Worm (Caenorhabditis elegans) whole organism, L3 larva: ENCODE data around the gene miro-1.

Experiments used
- R02D3.7 ChIP-seq: fragments of 150-350 bp; optimal IDR thresholded peaks from 2 replicates; lab custom pipeline; 2014; ENCODE audit warnings: missing biosample characterization, missing genetic modification characterization
- ZK546.5 ChIP-seq: sonication (generic microtip); optimal IDR thresholded peaks from 2 replicates; lab custom pipeline; 2017; ENCODE audit warnings: missing biosample characterization, missing genetic modification characterization
- aly-2 ChIP-seq: fragments of 150-350 bp; optimal IDR thresholded peaks from 2 replicates; lab custom pipeline; 2014; ENCODE audit warnings: missing biosample characterization, missing genetic modification characterization
- ama-1 ChIP-seq: fragments of 150-350 bp; optimal IDR thresholded peaks from 2 replicates; lab custom pipeline; 2018
- ceh-16 ChIP-seq: sonication (generic microtip); optimal IDR thresholded peaks from 2 replicates; lab custom pipeline; 2017; ENCODE audit warnings: missing biosample characterization, missing genetic modification characterization
- ceh-28 ChIP-seq: fragments of 150-350 bp; optimal IDR thresholded peaks from 2 replicates; lab custom pipeline; 2014; ENCODE audit warnings: missing biosample characterization, missing genetic modification reagents, missing genetic modification characterization
- ceh-82 ChIP-seq: fragments of 150-350 bp; optimal IDR thresholded peaks from 2 replicates; lab custom pipeline; 2014; ENCODE audit warnings: missing biosample characterization, missing genetic modification characterization
- ceh-9 ChIP-seq: sonication (generic microtip); optimal IDR thresholded peaks from 2 replicates; lab custom pipeline; 2018; ENCODE audit warnings: missing biosample characterization, missing genetic modification characterization
- daf-12 ChIP-seq: fragments of 150-350 bp; optimal IDR thresholded peaks from 2 replicates; lab custom pipeline; 2014; ENCODE audit warnings: missing biosample characterization, missing genetic modification reagents, missing genetic modification characterization
- egl-27 ChIP-seq: sonication (generic microtip); optimal IDR thresholded peaks from 4 replicates; lab custom pipeline; 2017; ENCODE audit warnings: missing biosample characterization, missing genetic modification reagents, missing genetic modification characterization
- egl-5 ChIP-seq: fragments of 150-350 bp; optimal IDR thresholded peaks from 2 replicates; lab custom pipeline; 2017; ENCODE audit warnings: missing biosample characterization, missing genetic modification reagents, missing genetic modification characterization, inconsistent platforms
- elt-1 ChIP-seq: fragments of 150-350 bp; optimal IDR thresholded peaks from 2 replicates; lab custom pipeline; 2014; ENCODE audit warnings: missing biosample characterization, missing genetic modification characterization
- elt-2 ChIP-seq: sonication (generic microtip); optimal IDR thresholded peaks from 2 replicates; lab custom pipeline; 2016; ENCODE audit warnings: missing genetic modification reagents, mild to moderate bottlenecking, missing genetic modification characterization, missing compliant biosample characterization
- elt-3 ChIP-seq, 3 experiments: fragments of 150-350 bp in 1 of 3; sonication (generic microtip) in 2 of 3; optimal IDR thresholded peaks; 2 replicates in 2 of 3; 4 replicates in 1 of 3; lab custom pipeline; 2014 to 2017; ENCODE audit warnings: missing biosample characterization in 3 of 3, missing genetic modification characterization in 3 of 3
- eor-1 ChIP-seq, 2 experiments: fragments of 150-350 bp; optimal IDR thresholded peaks; 2 replicates each; lab custom pipeline; 2014 to 2018; ENCODE audit warnings: missing biosample characterization in 2 of 2, missing genetic modification characterization in 2 of 2
- fkh-10 ChIP-seq: sonication (generic microtip); optimal IDR thresholded peaks from 2 replicates; lab custom pipeline; 2017; ENCODE audit warnings: missing biosample characterization, missing genetic modification reagents, missing genetic modification characterization
- fkh-2 ChIP-seq: fragments of 150-350 bp; optimal IDR thresholded peaks from 2 replicates; lab custom pipeline; 2014; ENCODE audit warnings: missing biosample characterization, missing genetic modification reagents, missing genetic modification characterization
- fos-1 ChIP-seq: fragments of 150-350 bp; optimal IDR thresholded peaks from 2 replicates; lab custom pipeline; 2014; ENCODE audit warnings: missing biosample characterization, missing genetic modification characterization
- hmg-11 ChIP-seq: sonication (generic microtip); optimal IDR thresholded peaks from 2 replicates; lab custom pipeline; 2016; ENCODE audit warnings: missing genetic modification characterization, missing compliant biosample characterization
- jun-1 ChIP-seq: fragments of 150-350 bp; optimal IDR thresholded peaks from 2 replicates; lab custom pipeline; 2014; ENCODE audit warnings: missing biosample characterization, missing genetic modification reagents, missing genetic modification characterization
- lin-15B ChIP-seq: fragments of 150-350 bp; optimal IDR thresholded peaks from 2 replicates; lab custom pipeline; 2014; ENCODE audit warnings: missing biosample characterization, missing genetic modification characterization
- lin-39 ChIP-seq: fragments of 150-350 bp; optimal IDR thresholded peaks from 2 replicates; lab custom pipeline; 2018; ENCODE audit warnings: missing biosample characterization, missing genetic modification reagents, missing genetic modification characterization
- lsy-12 ChIP-seq: sonication (generic microtip); optimal IDR thresholded peaks from 2 replicates; lab custom pipeline; 2016; ENCODE audit warnings: mild to moderate bottlenecking, missing genetic modification characterization, missing compliant biosample characterization
- mdl-1 ChIP-seq: fragments of 150-350 bp; optimal IDR thresholded peaks from 2 replicates; lab custom pipeline; 2014; ENCODE audit warnings: missing biosample characterization, missing genetic modification characterization
- mml-1 ChIP-seq: fragments of 150-350 bp; sonication (generic microtip); optimal IDR thresholded peaks from 3 replicates; lab custom pipeline; 2014; ENCODE audit warnings: missing biosample characterization, missing genetic modification characterization
- nfya-1 ChIP-seq: sonication (generic microtip); optimal IDR thresholded peaks from 2 replicates; lab custom pipeline; 2017; ENCODE audit warnings: missing genetic modification characterization, mild to moderate bottlenecking, missing compliant biosample characterization, antibody characterized with exemption, moderate library complexity; ENCODE audit not compliant: insufficient read depth
- nhr-11 ChIP-seq: fragments of 150-350 bp; optimal IDR thresholded peaks from 2 replicates; lab custom pipeline; 2014; ENCODE audit warnings: missing biosample characterization, missing genetic modification characterization
- nhr-12 ChIP-seq: fragments of 150-350 bp; optimal IDR thresholded peaks from 2 replicates; lab custom pipeline; 2014; ENCODE audit warnings: missing biosample characterization, missing genetic modification characterization
- nhr-23 ChIP-seq: fragments of 150-350 bp; optimal IDR thresholded peaks from 2 replicates; lab custom pipeline; 2014; ENCODE audit warnings: missing biosample characterization, missing genetic modification reagents, missing genetic modification characterization
- nhr-237 ChIP-seq: fragments of 150-350 bp; optimal IDR thresholded peaks from 2 replicates; lab custom pipeline; 2014; ENCODE audit warnings: missing biosample characterization, missing genetic modification characterization
- nhr-25 ChIP-seq: sonication (generic microtip); optimal IDR thresholded peaks from 2 replicates; lab custom pipeline; 2017; ENCODE audit warnings: missing biosample characterization, missing genetic modification characterization
- nhr-28 ChIP-seq: fragments of 150-350 bp; optimal IDR thresholded peaks from 2 replicates; lab custom pipeline; 2014; ENCODE audit warnings: missing biosample characterization, missing genetic modification characterization
- nhr-43 ChIP-seq: sonication (generic microtip); optimal IDR thresholded peaks from 2 replicates; lab custom pipeline; 2016; ENCODE audit warnings: mild to moderate bottlenecking, missing genetic modification characterization, missing compliant biosample characterization; ENCODE audit not compliant: poor library complexity, severe bottlenecking
- nhr-67 ChIP-seq: fragments of 150-350 bp; optimal IDR thresholded peaks from 2 replicates; lab custom pipeline; 2014; ENCODE audit warnings: missing biosample characterization, missing genetic modification characterization
- nhr-76 ChIP-seq: fragments of 150-350 bp; sonication (generic microtip); optimal IDR thresholded peaks from 5 replicates; lab custom pipeline; 2014; ENCODE audit warnings: missing biosample characterization, missing genetic modification characterization
- nhr-77 ChIP-seq: fragments of 150-350 bp; optimal IDR thresholded peaks from 2 replicates; lab custom pipeline; 2014; ENCODE audit warnings: missing biosample characterization, missing genetic modification characterization
- pha-4 ChIP-seq: fragments of 150-350 bp; optimal IDR thresholded peaks from 2 replicates; lab custom pipeline; 2014; ENCODE audit warnings: missing biosample characterization, missing genetic modification reagents, missing genetic modification characterization
- pqm-1 ChIP-seq: fragments of 150-350 bp; optimal IDR thresholded peaks from 2 replicates; lab custom pipeline; 2017; ENCODE audit warnings: missing biosample characterization, missing genetic modification characterization, inconsistent platforms
- sea-2 ChIP-seq: fragments of 150-350 bp; sonication (generic microtip); optimal IDR thresholded peaks from 4 replicates; lab custom pipeline; 2014; ENCODE audit warnings: missing biosample characterization, missing genetic modification reagents, missing genetic modification characterization
- skn-1 ChIP-seq: fragments of 150-350 bp; optimal IDR thresholded peaks from 2 replicates; lab custom pipeline; 2014; ENCODE audit warnings: missing biosample characterization, missing genetic modification characterization
- snpc-4 ChIP-seq: fragments of 150-350 bp; optimal IDR thresholded peaks from 2 replicates; lab custom pipeline; 2014; ENCODE audit warnings: missing biosample characterization, missing genetic modification characterization
- tbx-2 ChIP-seq: sonication (generic microtip); optimal IDR thresholded peaks from 2 replicates; lab custom pipeline; 2016; ENCODE audit warnings: mild to moderate bottlenecking, missing genetic modification characterization, missing compliant biosample characterization
- unc-39 ChIP-seq: sonication (generic microtip); optimal IDR thresholded peaks from 4 replicates; lab custom pipeline; 2017; ENCODE audit warnings: missing biosample characterization, missing genetic modification characterization
- unc-62 ChIP-seq: fragments of 150-350 bp; sonication (generic microtip); optimal IDR thresholded peaks from 4 replicates; lab custom pipeline; 2014; ENCODE audit warnings: missing biosample characterization, missing genetic modification reagents, missing genetic modification characterization
- zag-1 ChIP-seq: fragments of 150-350 bp; optimal IDR thresholded peaks from 2 replicates; lab custom pipeline; 2014; ENCODE audit warnings: missing biosample characterization, missing genetic modification characterization
- ztf-11 ChIP-seq: fragments of 150-350 bp; optimal IDR thresholded peaks from 2 replicates; lab custom pipeline; 2014; ENCODE audit warnings: missing biosample characterization, missing genetic modification characterization
- ztf-4 ChIP-seq: fragments of 150-350 bp; optimal IDR thresholded peaks from 2 replicates; lab custom pipeline; 2014; ENCODE audit warnings: missing biosample characterization, missing genetic modification characterization

Gene miro-1

ce11 chrIV:4751814-4752213 lies 36.2 kb upstream of the miro-1 start, which contains the start of gene Y17G9B.4:
Y17G9B.4 (plus strand) TSS chrIV:4752119.
- TF ChIP-seq jun-1 (no peak), nhr-237 (tag; lab: Kevin White, UChicago) (no peak), nfya-1 (no peak), nhr-12 (tag; lab: Kevin White, UChicago) (no peak), mdl-1 (no peak), nhr-77 (tag; lab: Kevin White, UChicago) (no peak), ama-1 (lab: Kevin White, UChicago) (no peak), eor-1 (tag; optimal IDR thresholded peaks at IDR 0.05; lab: Kevin White, UChicago) (no peak), ceh-28 (tag; lab: Kevin White, UChicago) (no peak), lsy-12 (tag; lab: Kevin White, UChicago) (no peak), pha-4 (no peak), fkh-2 (tag; lab: Kevin White, UChicago) (no peak), zag-1 (tag; lab: Kevin White, UChicago) (no peak), nhr-43 (tag; lab: Kevin White, UChicago) (no peak), nhr-76 (no peak), elt-2 (tag; lab: Kevin White, UChicago) (no peak), pqm-1 (no peak), lin-39 (tag; lab: Kevin White, UChicago) (no peak)

ce11 chrIV:4749728-4750278 lies 34.2 kb upstream of the miro-1 start, which contains the start of the genes rpl-20 and Y17G9B.5:
rpl-20 (minus strand) TSS chrIV:4749778.
Y17G9B.5 (plus strand) TSS chrIV:4750240.
- peak; percentile 100 for TF ChIP-seq hmg-11
- TF ChIP-seq aly-2 = peak; percentile 97
- peak; percentile 98 for TF ChIP-seq ceh-28 (tag; lab: Kevin White, UChicago)
- TF ChIP-seq pqm-1 = peak; percentile 100
- TF ChIP-seq egl-5 = peak; percentile 98
- TF ChIP-seq unc-62 (GFP tag; lab: Kevin White, UChicago) = peak; percentile 97
- peak; percentile 98 for TF ChIP-seq nhr-11 (tag; lab: Kevin White, UChicago)
- TF ChIP-seq snpc-4 (tag; lab: Kevin White, UChicago) = peak; percentile 98
- peak; percentile 94 to 97 (median 94) for TF ChIP-seq elt-3 (tag; optimal IDR thresholded peaks at IDR 0.05; lab: Kevin White, UChicago)
- TF ChIP-seq sea-2 = peak; percentile 85
- TF ChIP-seq nhr-23 (tag; lab: Kevin White, UChicago) = peak; percentile 100
- peak; percentile 60 for TF ChIP-seq ceh-16 (tag; lab: Kevin White, UChicago)
- peak; percentile 83 for TF ChIP-seq ZK546.5
- TF ChIP-seq lin-39 (tag; lab: Kevin White, UChicago) = peak; percentile 99
- TF ChIP-seq R02D3.7 = peak; percentile 100
- TF ChIP-seq nhr-28 (tag; lab: Kevin White, UChicago) = peak; percentile 98
- TF ChIP-seq ztf-11 (tag; lab: Kevin White, UChicago) = peak; percentile 64
- peak; percentile 67 for TF ChIP-seq nhr-67 (tag; lab: Kevin White, UChicago)
- TF ChIP-seq nhr-76 = peak; percentile 90
- no peak for TF ChIP-seq nhr-12 (tag; lab: Kevin White, UChicago)
- TF ChIP-seq tbx-2 (tag; lab: Kevin White, UChicago) = peak; percentile 98
- no peak for TF ChIP-seq ceh-9
- TF ChIP-seq skn-1 (tag; lab: Kevin White, UChicago) = peak; percentile 97
- peak; percentile 100 for TF ChIP-seq fkh-10 (GFP tag; lab: Kevin White, UChicago)
- peak; percentile 94 for TF ChIP-seq egl-27
- TF ChIP-seq nhr-77 (tag; lab: Kevin White, UChicago) = peak; percentile 97
- TF ChIP-seq mdl-1 = peak; percentile 31
- TF ChIP-seq unc-39 (tag; lab: Kevin White, UChicago) = peak; percentile 42
- TF ChIP-seq jun-1 = peak; percentile 99
- TF ChIP-seq lsy-12 (tag; lab: Kevin White, UChicago) = peak; percentile 100
- peak; percentile 100 for TF ChIP-seq nhr-25 (tag; lab: Kevin White, UChicago)
- peak; percentile 100 for TF ChIP-seq nfya-1
- TF ChIP-seq ceh-82 (tag; lab: Kevin White, UChicago) = peak; percentile 98
- TF ChIP-seq lin-15B (tag; lab: Kevin White, UChicago) = peak; percentile 100
- peak; percentile 98 for TF ChIP-seq elt-2 (tag; lab: Kevin White, UChicago)
- TF ChIP-seq ztf-4 (tag; lab: Kevin White, UChicago) = peak; percentile 97
- TF ChIP-seq mml-1 (tag; lab: Kevin White, UChicago) = no peak
- TF ChIP-seq nhr-237 (tag; lab: Kevin White, UChicago) = peak; percentile 39
- TF ChIP-seq fkh-2 (tag; lab: Kevin White, UChicago) = peak; percentile 83
- peak; percentile 87 for TF ChIP-seq daf-12
- peak; percentile 94 for TF ChIP-seq fos-1 (tag; lab: Kevin White, UChicago)
- TF ChIP-seq elt-1 = peak; percentile 97
- TF ChIP-seq pha-4 = peak; percentile 100
- TF ChIP-seq eor-1 (tag; optimal IDR thresholded peaks at IDR 0.05; lab: Kevin White, UChicago) = no peak
- TF ChIP-seq zag-1 (tag; lab: Kevin White, UChicago) = peak; percentile 87
- TF ChIP-seq ama-1 (lab: Kevin White, UChicago) = peak; percentile 91
- TF ChIP-seq nhr-43 (tag; lab: Kevin White, UChicago) = peak; percentile 99
